Fruit fly (Drosophila melanogaster) whole organism, adult: ENCODE results near the gene CG42747.
A peak's percentile ranks its signal among the peaks of the same experiment; 100 is the strongest.

Source experiments
- CG11617 ChIP-seq: fragments of 200-800 bp; sonication (Bioruptor generic); optimal IDR thresholded peaks from 2 replicates; lab custom pipeline; 2017; ENCODE audit warnings: mild to moderate bottlenecking, missing biosample characterization, missing genetic modification reagents, missing genetic modification characterization
- CG12768 ChIP-seq: fragments of 200-800 bp; sonication (Bioruptor generic); optimal IDR thresholded peaks from 2 replicates; lab custom pipeline; 2017; ENCODE audit warnings: missing biosample characterization, missing genetic modification characterization, mild to moderate bottlenecking, moderate library complexity, missing genetic modification reagents
- CG14711 ChIP-seq: fragments of 200-800 bp; sonication (Bioruptor generic); optimal IDR thresholded peaks from 2 replicates; lab custom pipeline; 2018; ENCODE audit warnings: missing biosample characterization, mild to moderate bottlenecking, missing genetic modification characterization, moderate library complexity
- CG1620 ChIP-seq: fragments of 200-800 bp; sonication (Bioruptor generic); optimal IDR thresholded peaks from 2 replicates; lab custom pipeline; 2016; ENCODE audit warnings: missing biosample characterization, missing genetic modification characterization
- CG33017 ChIP-seq: fragments of 200-800 bp; sonication (Bioruptor generic); optimal IDR thresholded peaks from 2 replicates; lab custom pipeline; 2018; ENCODE audit warnings: missing biosample characterization, mild to moderate bottlenecking, missing genetic modification characterization, moderate library complexity
- CG5204 ChIP-seq: fragments of 200-800 bp; sonication (Bioruptor generic); optimal IDR thresholded peaks from 2 replicates; lab custom pipeline; 2016; ENCODE audit warnings: missing biosample characterization, missing genetic modification characterization
- CG7045 ChIP-seq: fragments of 200-800 bp; sonication (Bioruptor generic); optimal IDR thresholded peaks from 2 replicates; lab custom pipeline; 2017; ENCODE audit warnings: missing biosample characterization, mild to moderate bottlenecking, missing genetic modification characterization
- CG7101 ChIP-seq: fragments of 200-800 bp; sonication (Bioruptor generic); optimal IDR thresholded peaks from 2 replicates; lab custom pipeline; 2018; ENCODE audit warnings: missing biosample characterization, mild to moderate bottlenecking, missing genetic modification characterization, moderate library complexity
- Clk ChIP-seq: fragments of 200-800 bp; sonication (Bioruptor generic); optimal IDR thresholded peaks from 2 replicates; lab custom pipeline; 2017; ENCODE audit warnings: missing biosample characterization, missing genetic modification characterization
- Crg-1 ChIP-seq: fragments of 200-800 bp; sonication (Bioruptor generic); optimal IDR thresholded peaks from 2 replicates; lab custom pipeline; 2016; ENCODE audit warnings: missing biosample characterization, missing genetic modification characterization
- Hr96 ChIP-seq: fragments of 200-800 bp; sonication (Bioruptor generic); optimal IDR thresholded peaks from 2 replicates; lab custom pipeline; 2016; ENCODE audit warnings: missing biosample characterization, missing genetic modification characterization
- Mnt ChIP-seq: fragments of 200-800 bp; sonication (Bioruptor generic); optimal IDR thresholded peaks from 2 replicates; lab custom pipeline; 2016; ENCODE audit warnings: missing biosample characterization, mild to moderate bottlenecking, missing genetic modification characterization
- bab1 ChIP-seq: fragments of 200-800 bp; sonication (Bioruptor generic); optimal IDR thresholded peaks from 3 replicates; lab custom pipeline; 2019; ENCODE audit warnings: missing biosample characterization, mild to moderate bottlenecking, missing genetic modification characterization, moderate library complexity
- cic ChIP-seq: fragments of 200-800 bp; sonication (Bioruptor generic); optimal IDR thresholded peaks from 2 replicates; lab custom pipeline; 2017; ENCODE audit warnings: missing biosample characterization, mild to moderate bottlenecking, missing genetic modification characterization, moderate library complexity
- cnc ChIP-seq, 2 experiments: fragments of >200 bp; optimal IDR thresholded peaks; 2 replicates each; lab custom pipeline; 2017
- kay ChIP-seq: fragments of 200-800 bp; sonication (Bioruptor generic); peaks from one replicate; lab custom pipeline; 2016; ENCODE audit warnings: missing biosample characterization, missing genetic modification characterization, borderline replicate concordance
- ovo ChIP-seq: fragments of 200-800 bp; sonication (Bioruptor generic); optimal IDR thresholded peaks from 2 replicates; lab custom pipeline; 2016; ENCODE audit warnings: missing biosample characterization, missing genetic modification characterization
- pad ChIP-seq: fragments of 200-800 bp; sonication (Bioruptor generic); optimal IDR thresholded peaks from 3 replicates; lab custom pipeline; 2017; ENCODE audit warnings: missing biosample characterization, missing genetic modification characterization, mild to moderate bottlenecking, moderate library complexity, missing genetic modification reagents
- tj ChIP-seq: fragments of 200-800 bp; sonication (Bioruptor generic); optimal IDR thresholded peaks from 3 replicates; lab custom pipeline; 2017; ENCODE audit warnings: missing biosample characterization, mild to moderate bottlenecking, missing genetic modification characterization, moderate library complexity
- toe ChIP-seq: fragments of 200-800 bp; sonication (Bioruptor generic); optimal IDR thresholded peaks from 2 replicates; lab custom pipeline; 2016; ENCODE audit warnings: missing biosample characterization, missing genetic modification characterization

CG42747 gene

DNA sequence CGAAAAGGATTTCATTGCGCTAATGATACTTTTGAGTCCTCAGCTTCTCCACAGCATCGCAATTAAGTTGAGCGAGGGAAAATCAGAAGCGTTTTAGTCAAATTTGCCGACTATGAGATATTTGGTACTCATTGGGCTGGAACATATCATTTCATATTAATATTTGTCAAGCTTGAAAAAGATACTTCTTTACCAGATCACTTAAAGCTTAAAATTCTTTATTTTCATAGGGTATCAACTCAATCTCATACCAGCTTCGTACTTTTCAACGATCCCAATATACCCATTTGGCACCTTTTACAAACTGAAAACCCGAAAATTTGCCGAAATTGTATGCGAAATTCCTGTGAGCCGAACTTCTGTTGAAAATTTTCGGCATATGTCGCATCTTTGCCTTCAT lies 71.4 kb downstream of the CG42747 start:
- no peak for TF ChIP-seq CG33017 (tag; lab: Kevin White, UChicago)
- TF ChIP-seq CG7045: no peak
- TF ChIP-seq CG5204: no peak
- no peak for TF ChIP-seq CG12768 (GFP tag; lab: Kevin White, UChicago)
- TF ChIP-seq ovo (GFP tag; lab: Kevin White, UChicago): no peak
- TF ChIP-seq CG14711 (tag; lab: Kevin White, UChicago): no peak
- no peak for TF ChIP-seq CG1620 (GFP tag; lab: Kevin White, UChicago)
- no peak for TF ChIP-seq Clk (GFP tag; lab: Kevin White, UChicago)
- TF ChIP-seq cnc (optimal IDR thresholded peaks at IDR 0.05; lab: Kevin White, UChicago): no peak
- TF ChIP-seq Mnt (GFP tag; lab: Kevin White, UChicago): no peak
- no peak for TF ChIP-seq toe (GFP tag; lab: Kevin White, UChicago)
- no peak for TF ChIP-seq kay (GFP tag; lab: Kevin White, UChicago)
- no peak for TF ChIP-seq Hr96 (GFP tag; lab: Kevin White, UChicago)
- no peak for TF ChIP-seq pad (GFP tag; lab: Kevin White, UChicago)
- no peak for TF ChIP-seq CG11617
- no peak for TF ChIP-seq bab1
- no peak for TF ChIP-seq cic (GFP tag; lab: Kevin White, UChicago)

DNA sequence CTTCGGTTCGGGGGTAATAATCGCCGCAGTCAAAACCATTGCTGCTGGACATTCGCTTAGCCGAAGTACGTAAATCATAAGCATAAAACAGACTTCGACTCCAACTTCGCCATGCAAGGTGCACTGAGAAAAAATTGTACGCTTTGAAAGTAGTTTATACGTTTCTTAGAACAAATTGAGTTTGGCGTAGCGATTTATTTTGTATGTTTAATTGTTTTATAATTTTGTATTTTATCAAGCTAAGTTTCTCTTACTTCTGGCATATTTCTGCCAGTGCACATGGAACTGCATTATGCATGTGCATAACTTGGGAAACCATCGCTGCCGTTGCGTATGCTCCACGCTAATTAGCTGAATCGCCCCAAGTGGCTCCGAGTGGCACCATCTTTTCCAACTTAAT lies 82.4 kb downstream of the CG42747 start:
- TF ChIP-seq cic (GFP tag; lab: Kevin White, UChicago): no peak
- no peak for TF ChIP-seq Clk (GFP tag; lab: Kevin White, UChicago)
- no peak for TF ChIP-seq pad (GFP tag; lab: Kevin White, UChicago)
- no peak for TF ChIP-seq CG5204
- no peak for TF ChIP-seq CG7045
- no peak for TF ChIP-seq CG7101
- no peak for TF ChIP-seq bab1
- TF ChIP-seq CG12768 (GFP tag; lab: Kevin White, UChicago): no peak
- no peak for TF ChIP-seq toe (GFP tag; lab: Kevin White, UChicago)
- TF ChIP-seq CG33017 (tag; lab: Kevin White, UChicago): no peak
- TF ChIP-seq tj (GFP tag; lab: Kevin White, UChicago): no peak
- TF ChIP-seq CG14711 (tag; lab: Kevin White, UChicago): no peak
- no peak for TF ChIP-seq Mnt (GFP tag; lab: Kevin White, UChicago)
- TF ChIP-seq CG1620 (GFP tag; lab: Kevin White, UChicago): no peak
- no peak for TF ChIP-seq ovo (GFP tag; lab: Kevin White, UChicago)
- no peak for TF ChIP-seq Crg-1
- no peak for TF ChIP-seq CG11617
- no peak for TF ChIP-seq kay (GFP tag; lab: Kevin White, UChicago)
- no peak for TF ChIP-seq cnc (optimal IDR thresholded peaks at IDR 0.05; lab: Kevin White, UChicago)
- TF ChIP-seq Hr96 (GFP tag; lab: Kevin White, UChicago): no peak

DNA sequence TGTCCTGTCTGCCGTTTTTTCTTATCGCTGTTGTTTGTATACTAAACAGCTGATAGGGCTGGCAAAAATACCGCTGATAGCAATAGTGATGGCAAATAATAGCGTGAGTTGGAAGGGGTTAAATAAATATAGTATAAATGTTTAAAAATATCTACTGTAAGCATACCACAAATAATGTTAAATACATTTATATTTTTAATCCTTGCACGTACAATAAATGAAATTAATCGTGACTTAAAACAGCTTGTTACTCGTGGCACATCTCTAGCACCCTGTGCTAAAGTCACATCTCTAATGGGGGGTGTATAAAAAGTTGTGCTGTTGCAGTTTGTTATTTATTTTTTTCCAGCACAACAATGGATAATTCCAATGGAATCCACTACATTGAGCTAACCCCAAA lies 88.0 kb downstream of the CG42747 start, which contains the start of the genes CG10147 and Bulli:
Gene CG10147, minus strand, starts transcription at position 20 of the 400 bp plus-strand sequence.
Gene Bulli, plus strand, starts transcription at position 277 of the 400 bp plus-strand sequence.
- TF ChIP-seq CG12768 (GFP tag; lab: Kevin White, UChicago) (peak; percentile 91), CG11617 (peak; percentile 94), ovo (GFP tag; lab: Kevin White, UChicago) (peak; percentile 92), CG7045 (peak; percentile 95), Hr96 (GFP tag; lab: Kevin White, UChicago) (peak; percentile 85), Clk (GFP tag; lab: Kevin White, UChicago) (peak; percentile 91), tj (GFP tag; lab: Kevin White, UChicago) (peak; percentile 86), Crg-1 (peak; percentile 94), bab1 (peak; percentile 96), cnc (optimal IDR thresholded peaks at IDR 0.05; lab: Kevin White, UChicago) (no peak), CG7101 (peak; percentile 94), kay (GFP tag; lab: Kevin White, UChicago) (peak; percentile 93), toe (GFP tag; lab: Kevin White, UChicago) (peak; percentile 96), pad (GFP tag; lab: Kevin White, UChicago) (peak; percentile 83), CG5204 (peak; percentile 95), Mnt (GFP tag; lab: Kevin White, UChicago) (peak; percentile 89), CG14711 (tag; lab: Kevin White, UChicago) (peak; percentile 92), cic (GFP tag; lab: Kevin White, UChicago) (peak; percentile 49), CG33017 (tag; lab: Kevin White, UChicago) (peak; percentile 83), CG1620 (GFP tag; lab: Kevin White, UChicago) (peak; percentile 98)

DNA sequence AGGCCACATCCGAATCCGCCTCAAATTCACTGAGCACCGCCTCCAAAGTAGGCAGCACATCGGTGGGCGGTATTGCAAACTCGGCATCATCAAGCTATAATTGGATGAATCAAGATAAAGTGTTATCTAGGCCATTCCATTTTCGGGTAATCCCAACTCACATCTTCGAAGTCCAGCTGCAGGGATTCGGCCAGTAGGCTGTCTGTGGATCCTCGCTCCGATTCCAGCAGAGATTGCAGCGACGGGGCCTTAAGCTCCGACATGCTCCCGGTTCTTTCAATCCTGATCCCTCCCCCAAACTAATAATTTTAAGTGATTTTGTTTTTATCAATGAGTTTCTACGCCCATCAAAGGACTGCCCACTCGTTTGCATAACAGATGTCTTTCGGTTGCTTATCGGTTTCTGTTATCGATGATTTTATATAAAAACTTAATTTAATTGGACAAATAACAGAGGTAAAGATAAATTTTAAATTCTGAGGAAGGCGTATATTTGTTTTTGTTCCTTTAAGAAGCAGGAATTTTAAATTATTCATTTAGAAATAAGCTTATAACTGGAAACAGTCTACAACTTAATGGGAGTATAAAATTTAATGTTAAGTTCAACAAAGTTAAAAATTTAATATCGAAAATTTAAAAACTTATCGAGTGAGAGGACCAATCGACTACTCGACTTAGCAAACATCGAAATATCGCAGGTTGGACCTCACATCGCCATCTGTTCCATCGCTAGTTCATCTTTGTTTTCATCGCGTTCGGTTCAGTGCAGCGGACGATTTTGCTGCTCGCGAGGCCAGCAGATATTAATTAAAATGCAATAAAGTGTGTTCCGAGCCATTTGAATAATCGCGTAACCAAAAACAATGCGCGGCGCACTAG lies 94.8 kb downstream of the CG42747 start, which contains the start of the genes Vps8 and sfl:
Gene Vps8, minus strand, starts transcription at position 370 of the 879 bp plus-strand sequence.
Gene sfl, plus strand, starts transcription at position 753 of the 879 bp plus-strand sequence.
- peak; percentile 24 for TF ChIP-seq bab1
- no peak for TF ChIP-seq cic (GFP tag; lab: Kevin White, UChicago)
- TF ChIP-seq pad (GFP tag; lab: Kevin White, UChicago): peak; percentile 39
- peak; percentile 40 for TF ChIP-seq Hr96 (GFP tag; lab: Kevin White, UChicago)
- TF ChIP-seq Crg-1: no peak
- TF ChIP-seq CG1620 (GFP tag; lab: Kevin White, UChicago): peak; percentile 40
- no peak for TF ChIP-seq CG33017 (tag; lab: Kevin White, UChicago)
- peak; percentile 36 for TF ChIP-seq CG5204
- peak; percentile 68 for TF ChIP-seq toe (GFP tag; lab: Kevin White, UChicago)
- peak; percentile 61 for TF ChIP-seq kay (GFP tag; lab: Kevin White, UChicago)
- TF ChIP-seq CG7101: peak; percentile 15
- TF ChIP-seq CG11617: peak; percentile 12
- peak; percentile 38 for TF ChIP-seq CG7045
- TF ChIP-seq cnc (optimal IDR thresholded peaks at IDR 0.05; lab: Kevin White, UChicago): no peak
- no peak for TF ChIP-seq ovo (GFP tag; lab: Kevin White, UChicago)
- TF ChIP-seq CG14711 (tag; lab: Kevin White, UChicago): peak; percentile 48
- no peak for TF ChIP-seq Clk (GFP tag; lab: Kevin White, UChicago)
- TF ChIP-seq tj (GFP tag; lab: Kevin White, UChicago): no peak
- no peak for TF ChIP-seq CG12768 (GFP tag; lab: Kevin White, UChicago)
- no peak for TF ChIP-seq Mnt (GFP tag; lab: Kevin White, UChicago)
